Worm (Caenorhabditis elegans): ENCODE data around the gene nhx-1.
"Not testable (repeated sequence)": the region's sequence is repeated elsewhere in the genome, so short reads cannot be mapped to it uniquely, and the experiment has no call there.

nhx-1 gene

ce11 chrX:16058845-16059244 is 41.9 kb downstream of the nhx-1 start, which contains the start of gene T27A8.2:
TSS of gene T27A8.2 (minus strand) at chrX:16058945.
- no peak for TF ChIP-seq dox-1 (GFP tag; IDR thresholded peaks at IDR 0.05)
- no peak for TF ChIP-seq nfya-2 (GFP tag; IDR thresholded peaks at IDR 0.05)
- no peak for TF ChIP-seq F10E7.11 (tag; optimal IDR thresholded peaks at IDR 0.05)
- TF ChIP-seq rec-8 (tag; optimal IDR thresholded peaks at IDR 0.05), result no peak
- TF ChIP-seq zim-3 (tag; optimal IDR thresholded peaks at IDR 0.05), result no peak
- no peak for TF ChIP-seq hrde-1 (tag; optimal IDR thresholded peaks at IDR 0.05; ENCODE audit: borderline replicate concordance)
- TF ChIP-seq nhr-120 (GFP tag; IDR thresholded peaks at IDR 0.05), result no peak
- TF ChIP-seq B0261.1 (tag; optimal IDR thresholded peaks at IDR 0.05), result no peak
- TF ChIP-seq T07F8.4 (tag; optimal IDR thresholded peaks at IDR 0.05), result no peak
- no peak for TF ChIP-seq mxl-1 (tag; optimal IDR thresholded peaks at IDR 0.05)
- no peak for TF ChIP-seq dpff-1 (tag; optimal IDR thresholded peaks at IDR 0.05)
- no peak for TF ChIP-seq athp-1 (tag; optimal IDR thresholded peaks at IDR 0.05)
- TF ChIP-seq F52B5.7 (tag; optimal IDR thresholded peaks at IDR 0.05), result no peak
- no peak for TF ChIP-seq tbx-9 (tag; optimal IDR thresholded peaks at IDR 0.05; ENCODE audit: borderline replicate concordance)
- no peak for TF ChIP-seq nhr-179 (tag; optimal IDR thresholded peaks at IDR 0.05)
- TF ChIP-seq him-1 (tag; optimal IDR thresholded peaks at IDR 0.05), result no peak
- no peak for TF ChIP-seq Y95B8A.8 (GFP tag; IDR thresholded peaks at IDR 0.05)
- no peak for TF ChIP-seq attf-6 (GFP tag; IDR thresholded peaks at IDR 0.05)
- TF ChIP-seq attf-5 (GFP tag; optimal IDR thresholded peaks at IDR 0.05), result no peak
- no peak for TF ChIP-seq somi-1 (GFP tag; optimal IDR thresholded peaks at IDR 0.05)

ce11 chrX:16062385-16062784 is 45.5 kb downstream of the nhx-1 start, which contains the start of gene T27A8.3:
TSS of gene T27A8.3 (plus strand) at chrX:16062685.
- not testable (repeated sequence) for TF ChIP-seq F39B2.1 (GFP tag; IDR thresholded peaks at IDR 0.05); Y79H2A.3 (GFP tag; conservative IDR thresholded peaks at IDR 0.05); madf-8 (GFP tag; conservative IDR thresholded peaks at IDR 0.05)

- TF ChIP-seq nfya-2 (GFP tag; IDR thresholded peaks at IDR 0.05) (no peak), B0035.1 (tag; optimal IDR thresholded peaks at IDR 0.05) (no peak), T07F8.4 (tag; optimal IDR thresholded peaks at IDR 0.05) (no peak), Y53G8AR.9 (GFP tag; conservative IDR thresholded peaks at IDR 0.05) (no peak), mcd-1 (GFP tag; IDR thresholded peaks at IDR 0.05) (no peak), attf-5 (GFP tag; optimal IDR thresholded peaks at IDR 0.05) (no peak), lin-35 (GFP tag; optimal IDR thresholded peaks at IDR 0.05) (no peak), F37B4.10 (GFP tag; IDR thresholded peaks at IDR 0.05) (no peak)
Measured at ce11 chrX:16067984-16068383, 51.1 kb downstream of the nhx-1 start.

Measured in whole organism, young adult.